Worm (Caenorhabditis elegans): ENCODE measurements around the gene srx-44.

ce11 chrV:16029237-16029636, 9.1 kb downstream of the srx-44 start:
- TF ChIP-seq dao-5 (tag; optimal IDR thresholded peaks at IDR 0.05), result no peak
- no peak for TF ChIP-seq him-1 (tag; optimal IDR thresholded peaks at IDR 0.05)

All from whole organism, L4/young adult.